Fruit fly (Drosophila melanogaster) whole organism, embryonic: Measurements from ENCODE around the gene w-cup.

ENCODE experiments used
- Abd-B ChIP-seq: fragments of 200-800 bp; sonication (Bioruptor generic); optimal IDR thresholded peaks from 2 replicates; lab custom pipeline; 2018; ENCODE audit warnings: missing biosample characterization, mild to moderate bottlenecking, missing genetic modification characterization, moderate library complexity
- CG11695 ChIP-seq: fragments of 200-800 bp; sonication (Bioruptor generic); IDR thresholded peaks from 3 replicates; pipeline ENCODE4 v1.3.6; 2022; ENCODE audit warnings: missing biosample characterization, missing genetic modification characterization
- CG12104 ChIP-seq: fragments of 200-800 bp; sonication (Bioruptor generic); optimal IDR thresholded peaks from 3 replicates; lab custom pipeline; 2016; ENCODE audit warnings: missing biosample characterization, missing genetic modification characterization
- CG12219 ChIP-seq: fragments of 200-800 bp; sonication (Bioruptor generic); optimal IDR thresholded peaks from 3 replicates; lab custom pipeline; 2018; ENCODE audit warnings: missing biosample characterization, mild to moderate bottlenecking, missing genetic modification characterization
- CG12236 ChIP-seq: fragments of 200-800 bp; sonication (Bioruptor generic); optimal IDR thresholded peaks from 2 replicates; lab custom pipeline; 2016; ENCODE audit warnings: missing biosample characterization, missing genetic modification characterization
- CG12769 ChIP-seq: fragments of 200-800 bp; sonication (Bioruptor generic); optimal IDR thresholded peaks from 2 replicates; lab custom pipeline; 2019; ENCODE audit warnings: missing biosample characterization, mild to moderate bottlenecking, missing genetic modification characterization, moderate library complexity
- CG15696 ChIP-seq: fragments of 200-800 bp; sonication (Bioruptor generic); optimal IDR thresholded peaks from 2 replicates; lab custom pipeline; 2019; ENCODE audit warnings: missing biosample characterization, mild to moderate bottlenecking, missing genetic modification characterization, moderate library complexity
- CG1602 ChIP-seq: fragments of 200-800 bp; sonication (Bioruptor generic); optimal IDR thresholded peaks from 3 replicates; lab custom pipeline; 2016; ENCODE audit warnings: missing biosample characterization, missing genetic modification characterization
- CG17359 ChIP-seq: fragments of 200-800 bp; sonication (Bioruptor generic); optimal IDR thresholded peaks from 3 replicates; lab custom pipeline; 2018; ENCODE audit warnings: missing biosample characterization, mild to moderate bottlenecking, missing genetic modification characterization, moderate library complexity
- CG17385 ChIP-seq: fragments of 200-800 bp; sonication (Bioruptor generic); optimal IDR thresholded peaks from 3 replicates; lab custom pipeline; 2018; ENCODE audit warnings: missing biosample characterization, mild to moderate bottlenecking, missing genetic modification characterization
- CG18011 ChIP-seq: fragments of 200-800 bp; sonication (Bioruptor generic); optimal IDR thresholded peaks from 2 replicates; lab custom pipeline; 2017; ENCODE audit warnings: missing biosample characterization, missing genetic modification characterization, mild to moderate bottlenecking, moderate library complexity, missing genotype
- CG3163 ChIP-seq: fragments of 200-800 bp; sonication (Bioruptor generic); optimal IDR thresholded peaks from 3 replicates; lab custom pipeline; 2016; ENCODE audit warnings: missing biosample characterization, missing genetic modification characterization
- CG32772 ChIP-seq: fragments of 200-800 bp; sonication (Bioruptor generic); IDR thresholded peaks from 2 replicates; pipeline ENCODE4 v1.3.6; 2022; ENCODE audit warnings: missing biosample characterization, missing genetic modification characterization
- CG4424 ChIP-seq: fragments of 200-800 bp; sonication (Bioruptor generic); optimal IDR thresholded peaks from 3 replicates; lab custom pipeline; 2016; ENCODE audit warnings: missing biosample characterization, missing genetic modification characterization
- CG4707 ChIP-seq: fragments of 200-800 bp; sonication (Bioruptor generic); optimal IDR thresholded peaks from 2 replicates; lab custom pipeline; 2018; ENCODE audit warnings: missing biosample characterization, mild to moderate bottlenecking, missing genetic modification characterization, moderate library complexity
- CG6175 ChIP-seq: fragments of 200-800 bp; sonication (Bioruptor generic); IDR thresholded peaks from 3 replicates; pipeline ENCODE4 v1.3.6; 2022; ENCODE audit warnings: missing biosample characterization, missing genetic modification characterization
- CG7372 ChIP-seq: fragments of 200-800 bp; sonication (Bioruptor generic); IDR thresholded peaks from 2 replicates; pipeline ENCODE4 v1.3.6; 2022; ENCODE audit warnings: missing biosample characterization, missing genetic modification characterization
- CG8359 ChIP-seq: fragments of 200-800 bp; sonication (Bioruptor generic); optimal IDR thresholded peaks from 2 replicates; lab custom pipeline; 2017; ENCODE audit warnings: missing biosample characterization, mild to moderate bottlenecking, missing genetic modification characterization, borderline replicate concordance
- CTCF ChIP-seq: fragments of 200-800 bp; sonication (Bioruptor generic); optimal IDR thresholded peaks from 2 replicates; lab custom pipeline; 2017; ENCODE audit warnings: missing biosample characterization, mild to moderate bottlenecking, missing genetic modification characterization, moderate library complexity
- Deaf1 ChIP-seq: fragments of 200-800 bp; optimal IDR thresholded peaks from 3 replicates; lab custom pipeline; 2019; ENCODE audit warnings: missing biosample characterization, mild to moderate bottlenecking, missing genetic modification characterization, moderate library complexity
- E2f2 ChIP-seq: fragments of 200-800 bp; sonication (Bioruptor generic); IDR thresholded peaks from 2 replicates; pipeline ENCODE4 v1.3.6; 2022; ENCODE audit warnings: missing biosample characterization, missing genetic modification characterization
- Hr51 ChIP-seq, 2 experiments: fragments of 200-800 bp; sonication (Bioruptor generic); optimal IDR thresholded peaks; 2 replicates in 1 of 2; 3 replicates in 1 of 2; lab custom pipeline; 2016 to 2018; ENCODE audit warnings: missing biosample characterization in 2 of 2, missing genetic modification characterization in 2 of 2, mild to moderate bottlenecking in 1 of 2, moderate library complexity in 1 of 2
- Jarid2 ChIP-seq: fragments of 200-800 bp; sonication (Bioruptor generic); optimal IDR thresholded peaks from 3 replicates; lab custom pipeline; 2017; ENCODE audit warnings: mild to moderate bottlenecking, missing biosample characterization, missing genetic modification reagents, missing genetic modification characterization
- Lhr ChIP-seq: fragments of 200-800 bp; sonication (Bioruptor generic); optimal IDR thresholded peaks from 3 replicates; lab custom pipeline; 2017; ENCODE audit warnings: mild to moderate bottlenecking, missing biosample characterization, missing genetic modification reagents, missing genetic modification characterization
- Mrtf ChIP-seq: fragments of 200-800 bp; sonication (Bioruptor generic); IDR thresholded peaks from 3 replicates; pipeline ENCODE4 v1.3.6; 2022; ENCODE audit warnings: missing biosample characterization, missing genetic modification characterization
- Opbp ChIP-seq: fragments of 200-800 bp; sonication (Bioruptor generic); IDR thresholded peaks from 3 replicates; pipeline ENCODE4 v1.3.6; 2022; ENCODE audit warnings: missing biosample characterization, missing genetic modification characterization; ENCODE audit not compliant: partially characterized antibody
- Ravus ChIP-seq: fragments of 200-800 bp; sonication (Bioruptor generic); IDR thresholded peaks from 2 replicates; pipeline ENCODE4 v1.3.6; 2022; ENCODE audit warnings: missing biosample characterization, missing genetic modification characterization
- Rfx ChIP-seq: fragments of 200-800 bp; sonication (Bioruptor generic); IDR thresholded peaks from 2 replicates; pipeline ENCODE4 v1.3.6; 2022; ENCODE audit warnings: missing biosample characterization, missing genetic modification characterization
- ato ChIP-seq: fragments of 200-800 bp; sonication (Bioruptor generic); IDR thresholded peaks from 2 replicates; pipeline ENCODE4 v1.3.6; 2022; ENCODE audit warnings: missing biosample characterization, missing genetic modification characterization; ENCODE audit not compliant: partially characterized antibody
- bbx ChIP-seq: fragments of 200-800 bp; sonication (Bioruptor generic); IDR thresholded peaks from 2 replicates; pipeline ENCODE4 v1.3.6; 2022; ENCODE audit warnings: missing biosample characterization, missing genetic modification characterization; ENCODE audit not compliant: partially characterized antibody
- br ChIP-seq: fragments of >200 bp; optimal IDR thresholded peaks from 2 replicates; lab custom pipeline; 2017
- cato ChIP-seq: fragments of 200-800 bp; sonication (Bioruptor generic); optimal IDR thresholded peaks from 2 replicates; lab custom pipeline; 2016; ENCODE audit warnings: missing biosample characterization, missing genetic modification characterization, borderline replicate concordance
- chif ChIP-seq, 2 experiments: fragments of 200-800 bp; sonication (Bioruptor generic); optimal IDR thresholded peaks; 3 replicates each; lab custom pipeline; 2016; ENCODE audit warnings: missing biosample characterization in 2 of 2, missing genetic modification characterization in 2 of 2
- corto ChIP-seq: fragments of 200-800 bp; sonication (Bioruptor generic); optimal IDR thresholded peaks from 2 replicates; lab custom pipeline; 2016; ENCODE audit warnings: missing biosample characterization, mild to moderate bottlenecking, missing genetic modification characterization, moderate library complexity
- crp ChIP-seq, 2 experiments: fragments of 200-800 bp; sonication (Bioruptor generic); optimal IDR thresholded peaks; 2 replicates in 1 of 2; 3 replicates in 1 of 2; lab custom pipeline; 2017; ENCODE audit warnings: missing biosample characterization in 2 of 2, missing genetic modification characterization in 2 of 2, mild to moderate bottlenecking in 1 of 2, moderate library complexity in 1 of 2
- disco-r ChIP-seq: fragments of 200-800 bp; sonication (Bioruptor generic); optimal IDR thresholded peaks from 2 replicates; lab custom pipeline; 2016; ENCODE audit warnings: missing biosample characterization, missing genetic modification characterization
- dysf ChIP-seq: fragments of 200-800 bp; sonication (Bioruptor generic); IDR thresholded peaks from 3 replicates; pipeline ENCODE4 v1.3.6; 2022; ENCODE audit warnings: missing biosample characterization, missing genetic modification characterization
- fd3F ChIP-seq: fragments of 200-800 bp; sonication (Bioruptor generic); optimal IDR thresholded peaks from 2 replicates; lab custom pipeline; 2018; ENCODE audit warnings: missing biosample characterization, mild to moderate bottlenecking, missing genetic modification characterization, moderate library complexity
- ftz-f1 ChIP-seq: fragments of 200-800 bp; sonication (Bioruptor generic); optimal IDR thresholded peaks from 2 replicates; lab custom pipeline; 2016; ENCODE audit warnings: missing biosample characterization, missing genetic modification characterization
- gfzf ChIP-seq: fragments of 200-800 bp; sonication (Bioruptor generic); optimal IDR thresholded peaks from 2 replicates; lab custom pipeline; 2016; ENCODE audit warnings: missing biosample characterization, mild to moderate bottlenecking, missing genetic modification characterization, moderate library complexity
- h ChIP-seq: fragments of >200 bp; optimal IDR thresholded peaks from 2 replicates; lab custom pipeline; 2017
- kay ChIP-seq: fragments of 200-800 bp; sonication (Bioruptor generic); optimal IDR thresholded peaks from 2 replicates; lab custom pipeline; 2016; ENCODE audit warnings: missing biosample characterization, missing genetic modification characterization
- lilli ChIP-seq: fragments of 200-800 bp; sonication (Bioruptor generic); optimal IDR thresholded peaks from 3 replicates; lab custom pipeline; 2016; ENCODE audit warnings: missing biosample characterization, missing genetic modification characterization
- nau ChIP-seq: fragments of 200-800 bp; sonication (Bioruptor generic); optimal IDR thresholded peaks from 3 replicates; lab custom pipeline; 2017; ENCODE audit warnings: missing biosample characterization, mild to moderate bottlenecking, missing genetic modification characterization, missing genetic modification reagents
- odd ChIP-seq: fragments of 200-800 bp; sonication (Bioruptor generic); optimal IDR thresholded peaks from 2 replicates; lab custom pipeline; 2017; ENCODE audit warnings: missing biosample characterization, mild to moderate bottlenecking, missing genetic modification characterization
- sim ChIP-seq: fragments of 200-800 bp; sonication (Bioruptor generic); IDR thresholded peaks from 2 replicates; pipeline ENCODE4 v1.3.6; 2022; ENCODE audit warnings: missing biosample characterization, missing genetic modification characterization
- slou ChIP-seq: fragments of 200-800 bp; sonication (Bioruptor generic); optimal IDR thresholded peaks from 3 replicates; lab custom pipeline; 2016; ENCODE audit warnings: missing biosample characterization, missing genetic modification characterization
- vvl ChIP-seq: fragments of 200-800 bp; sonication (Bioruptor generic); IDR thresholded peaks from 2 replicates; pipeline ENCODE4 v1.3.6; 2022; ENCODE audit warnings: missing biosample characterization, missing genetic modification characterization
- zen2 ChIP-seq: fragments of 200-800 bp; sonication (Bioruptor generic); IDR thresholded peaks from 3 replicates; pipeline ENCODE4 v1.3.6; 2022; ENCODE audit warnings: missing biosample characterization, missing genetic modification characterization; ENCODE audit not compliant: partially characterized antibody
- zfh2 ChIP-seq: fragments of 200-800 bp; sonication (Bioruptor generic); optimal IDR thresholded peaks from 2 replicates; lab custom pipeline; 2016; ENCODE audit warnings: missing biosample characterization, missing genetic modification characterization

w-cup gene

DNA sequence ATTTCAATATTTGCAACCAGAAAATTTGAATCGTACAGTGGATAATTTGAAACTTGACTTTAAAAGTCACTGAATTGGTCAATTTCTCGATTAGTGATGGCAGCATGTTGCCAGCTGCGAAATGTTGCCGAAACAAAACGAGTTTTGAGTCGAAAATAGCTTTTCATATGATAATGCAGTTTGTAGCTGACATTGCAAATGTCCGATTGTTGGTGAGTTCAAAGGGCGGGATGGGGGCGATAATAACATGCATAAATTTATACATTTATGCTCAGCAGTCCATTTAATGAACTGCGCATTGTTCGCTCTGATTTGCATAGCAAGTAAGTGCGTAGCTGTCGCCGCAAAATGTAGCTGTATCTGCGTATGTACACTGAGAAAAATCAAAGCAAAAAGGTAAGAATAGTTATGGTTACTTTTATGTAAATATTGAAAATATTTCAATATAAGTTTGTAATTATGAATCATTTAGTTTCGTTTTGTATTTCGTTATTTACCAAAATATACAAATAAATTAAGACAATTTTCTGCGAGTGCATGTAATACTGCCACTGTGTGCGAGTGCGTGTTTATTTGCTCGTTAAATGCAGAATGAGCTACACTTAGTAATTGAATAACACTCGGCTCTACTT lies 50.5 kb downstream of the w-cup start, which contains the start of gene Lip4 (continued):
- TF ChIP-seq lilli (GFP tag; lab: Kevin White, UChicago) (peak; percentile 74), Mrtf (GFP tag; lab: Robert Waterston, UW) (peak; percentile 53; the same call in 1 of the 3 replicates), CG12236 (GFP tag; lab: Kevin White, UChicago) (no peak), disco-r (GFP tag; lab: Kevin White, UChicago) (no peak), CG18011 (GFP tag; lab: Kevin White, UChicago) (peak; percentile 56), CG12769 (tag; lab: Kevin White, UChicago) (peak; percentile 75), Ravus (GFP tag; lab: Robert Waterston, UW) (peak; percentile 42), CG4424 (peak; percentile 66), CG11695 (GFP tag; lab: Robert Waterston, UW) (peak; percentile 89), CG15696 (tag; lab: Kevin White, UChicago) (peak; percentile 66), CG12104 (GFP tag; lab: Kevin White, UChicago) (peak; percentile 44), nau (GFP tag; lab: Kevin White, UChicago) (peak; percentile 79), CG32772 (peak; percentile 71), chif (GFP tag; optimal IDR thresholded peaks at IDR 0.05; lab: Kevin White, UChicago) (peak; percentile 53 to 56), CG1602 (GFP tag; lab: Kevin White, UChicago) (peak; percentile 30), vvl (GFP tag; lab: Robert Waterston, UW) (peak; percentile 86), CG7372 (GFP tag; lab: Robert Waterston, UW) (peak; percentile 83), dysf (peak; percentile 85), CG6175 (GFP tag; lab: Robert Waterston, UW) (no peak; the same call in 2 of the 3 replicates), CG17385 (GFP tag; lab: Kevin White, UChicago) (peak; percentile 70), crp (GFP tag; optimal IDR thresholded peaks at IDR 0.05; lab: Kevin White, UChicago) (peak in 1 of 2 experiments; percentile 11), gfzf (GFP tag; lab: Kevin White, UChicago) (no peak), fd3F (GFP tag; lab: Kevin White, UChicago) (peak; percentile 79), CG4707 (GFP tag; lab: Kevin White, UChicago) (no peak), Opbp (no peak), zen2 (GFP tag; lab: Robert Waterston, UW) (no peak), Abd-B (GFP tag; lab: Kevin White, UChicago) (peak; percentile 57), CG8359 (GFP tag; lab: Kevin White, UChicago) (peak; percentile 28), sim (GFP tag; lab: Robert Waterston, UW) (no peak), CG17359 (tag; lab: Kevin White, UChicago) (peak; percentile 71), slou (GFP tag; lab: Kevin White, UChicago) (peak; percentile 67), bbx (no peak), ato (no peak), kay (GFP tag; lab: Kevin White, UChicago) (no peak), E2f2 (GFP tag; lab: Robert Waterston, UW) (peak; percentile 55; the same call in 1 of the 2 replicates), Deaf1 (tag; lab: Kevin White, UChicago) (peak; percentile 53), Jarid2 (GFP tag; lab: Kevin White, UChicago) (peak; percentile 47), zfh2 (GFP tag; lab: Kevin White, UChicago) (peak; percentile 4), odd (GFP tag; lab: Kevin White, UChicago) (peak; percentile 58), h (lab: Kevin White, UChicago) (no peak), CTCF (peak; percentile 4), CG3163 (GFP tag; lab: Kevin White, UChicago) (no peak), br (lab: Kevin White, UChicago) (no peak), Rfx (GFP tag; lab: Robert Waterston, UW) (peak; percentile 79), corto (GFP tag; lab: Kevin White, UChicago) (no peak), Lhr (peak; percentile 11), Hr51 (GFP tag; optimal IDR thresholded peaks at IDR 0.05; lab: Kevin White, UChicago) (peak; percentile 2 to 89), cato (GFP tag; lab: Kevin White, UChicago) (peak; percentile 40), CG12219 (GFP tag; lab: Kevin White, UChicago) (peak; percentile 62), ftz-f1 (GFP tag; lab: Kevin White, UChicago) (no peak)
